Worm (Caenorhabditis elegans): ENCODE results near the gene F46C3.2.

F46C3.2 gene

ce11 chrX:11465215-11465614 is 46.6 kb upstream of the F46C3.2 start, which contains the start of gene lin-14 (continued):
- TF ChIP-seq lin-39 (tag; optimal IDR thresholded peaks at IDR 0.05): no peak
- TF ChIP-seq crh-2 (tag; optimal IDR thresholded peaks at IDR 0.05): peak; percentile 67

- TF ChIP-seq nhr-10 (tag; optimal IDR thresholded peaks at IDR 0.05) (no peak), ZK546.5 (tag; optimal IDR thresholded peaks at IDR 0.05) (no peak), ama-1 (optimal IDR thresholded peaks at IDR 0.05) (no peak), nhr-11 (tag; optimal IDR thresholded peaks at IDR 0.05) (no peak), peb-1 (tag; optimal IDR thresholded peaks at IDR 0.05) (no peak), mbf-1 (tag; optimal IDR thresholded peaks at IDR 0.05) (no peak), sem-4 (tag; optimal IDR thresholded peaks at IDR 0.05) (no peak), R02D3.7 (tag; optimal IDR thresholded peaks at IDR 0.05) (no peak), crh-2 (tag; optimal IDR thresholded peaks at IDR 0.05) (no peak), nhr-237 (tag; optimal IDR thresholded peaks at IDR 0.05) (no peak), dmd-4 (tag; optimal IDR thresholded peaks at IDR 0.05) (no peak), sma-3 (GFP tag; optimal IDR thresholded peaks at IDR 0.05) (no peak), nhr-25 (tag; optimal IDR thresholded peaks at IDR 0.05) (no peak), ceh-82 (tag; optimal IDR thresholded peaks at IDR 0.05) (no peak), nhr-21 (tag; optimal IDR thresholded peaks at IDR 0.05) (no peak), alr-1 (tag; optimal IDR thresholded peaks at IDR 0.05) (no peak), unc-39 (tag; optimal IDR thresholded peaks at IDR 0.05) (no peak), snpc-4 (tag; optimal IDR thresholded peaks at IDR 0.05) (peak; percentile 52), nhr-6 (tag; optimal IDR thresholded peaks at IDR 0.05) (peak; percentile 57), skn-1 (tag; optimal IDR thresholded peaks at IDR 0.05) (no peak), nhr-23 (tag; optimal IDR thresholded peaks at IDR 0.05) (no peak), mdl-1 (tag; optimal IDR thresholded peaks at IDR 0.05) (peak in 1 of 2 experiments; percentile 66), unc-62 (GFP tag; optimal IDR thresholded peaks at IDR 0.05) (no peak), nhr-77 (tag; optimal IDR thresholded peaks at IDR 0.05) (no peak), lin-13 (GFP tag; optimal IDR thresholded peaks at IDR 0.05) (no peak), lin-39 (tag; optimal IDR thresholded peaks at IDR 0.05) (no peak), ztf-1 (GFP tag; conservative IDR thresholded peaks at IDR 0.05) (no peak), egl-27 (tag; optimal IDR thresholded peaks at IDR 0.05) (no peak), unc-55 (GFP tag; optimal IDR thresholded peaks at IDR 0.05) (peak; percentile 81), mab-5 (tag; optimal IDR thresholded peaks at IDR 0.05) (peak; percentile 77), nhr-129 (tag; optimal IDR thresholded peaks at IDR 0.05) (peak; percentile 60), sma-9 (GFP tag; optimal IDR thresholded peaks at IDR 0.05) (peak; percentile 58), sma-9 (tag; optimal IDR thresholded peaks at IDR 0.05) (no peak), fos-1 (tag; optimal IDR thresholded peaks at IDR 0.05) (peak; percentile 90), Y55F3AM.14 (GFP tag; optimal IDR thresholded peaks at IDR 0.05) (no peak), ztf-11 (tag; optimal IDR thresholded peaks at IDR 0.05) (no peak), lin-11 (tag; optimal IDR thresholded peaks at IDR 0.05) (no peak), nhr-12 (tag; optimal IDR thresholded peaks at IDR 0.05) (no peak), blmp-1 (tag; optimal IDR thresholded peaks at IDR 0.05; ENCODE audit: insufficient read depth) (no peak), F13H6.1 (tag; optimal IDR thresholded peaks at IDR 0.05) (peak; percentile 62), elt-1 (tag; optimal IDR thresholded peaks at IDR 0.05) (no peak), lsy-2 (tag; optimal IDR thresholded peaks at IDR 0.05) (peak in 1 of 2 experiments; percentile 63), elt-3 (tag; optimal IDR thresholded peaks at IDR 0.05) (no peak), C34F6.9 (tag; optimal IDR thresholded peaks at IDR 0.05) (peak; percentile 59), zag-1 (tag; optimal IDR thresholded peaks at IDR 0.05) (peak; percentile 37), aly-2 (tag; optimal IDR thresholded peaks at IDR 0.05) (no peak), ztf-4 (tag; optimal IDR thresholded peaks at IDR 0.05) (no peak), ceh-16 (tag; optimal IDR thresholded peaks at IDR 0.05) (no peak), gmeb-1 (tag; optimal IDR thresholded peaks at IDR 0.05) (peak; percentile 9)
These were observed 45.9 kb upstream of the F46C3.2 start for ce11 chrX:11464271-11465103.
